Worm (Caenorhabditis elegans) whole organism, L4 larva: Measurements from ENCODE around the gene Y54G2A.72.

Source experiments
- R02D3.7 ChIP-seq: fragments of 150-350 bp; sonication (generic microtip); optimal IDR thresholded peaks from 3 replicates; lab custom pipeline; 2014; ENCODE audit warnings: missing biosample characterization, missing genetic modification characterization
- aha-1 ChIP-seq: fragments of 150-350 bp; peaks from one replicate; lab custom pipeline; 2014; ENCODE audit warnings: missing biosample characterization, missing genetic modification characterization
- ceh-20 ChIP-seq: fragments of 200-800 bp; sonication (Bioruptor generic); IDR thresholded peaks from 2 replicates; pipeline ENCODE4 v1.3.6; 2022; ENCODE audit warnings: missing genetic modification reagents, missing genetic modification characterization, missing compliant biosample characterization
- ceh-62 ChIP-seq: sonication (generic microtip); optimal IDR thresholded peaks from 2 replicates; lab custom pipeline; 2017; ENCODE audit warnings: missing biosample characterization, missing genetic modification characterization
- ces-1 ChIP-seq: fragments of 150-350 bp; sonication (generic microtip); optimal IDR thresholded peaks from 4 replicates; lab custom pipeline; 2014; ENCODE audit warnings: missing biosample characterization, missing genetic modification reagents, missing genetic modification characterization
- daf-16 ChIP-seq, 3 experiments: sonication (generic microtip); optimal IDR thresholded peaks; 2 replicates each; lab custom pipeline; 2016 to 2017; ENCODE audit warnings: missing genetic modification characterization in 3 of 3, missing genetic modification reagents in 3 of 3, mild to moderate bottlenecking in 2 of 3, missing compliant biosample characterization in 2 of 3, missing biosample characterization in 1 of 3, moderate library complexity in 1 of 3
- gei-8 ChIP-seq: fragments of 200-800 bp; sonication (Bioruptor generic); optimal IDR thresholded peaks from 2 replicates; lab custom pipeline; 2018; ENCODE audit warnings: mild to moderate bottlenecking, missing genetic modification characterization, missing compliant biosample characterization
- lin-13 ChIP-seq: fragments of 150-350 bp; optimal IDR thresholded peaks from 2 replicates; lab custom pipeline; 2014; ENCODE audit warnings: missing biosample characterization, missing genetic modification reagents, missing genetic modification characterization
- lin-29 ChIP-seq: fragments of 200-800 bp; sonication (Bioruptor generic); IDR thresholded peaks from 2 replicates; pipeline ENCODE4 v1.3.6; 2022; ENCODE audit warnings: missing genetic modification reagents, missing genetic modification characterization, missing compliant biosample characterization
- lsy-2 ChIP-seq, 2 experiments: fragments of 150-350 bp in 1 of 2; sonication (generic microtip) in 1 of 2; optimal IDR thresholded peaks; 2 replicates each; lab custom pipeline; 2014 to 2017; ENCODE audit warnings: missing biosample characterization in 2 of 2, missing genetic modification characterization in 2 of 2
- madf-5 ChIP-seq, 2 experiments: fragments of 200-800 bp; sonication (Bioruptor generic); IDR thresholded peaks; 2 replicates each; pipeline ENCODE4 v1.3.6; 2022; ENCODE audit warnings: missing compliant biosample characterization in 2 of 2, missing genetic modification characterization in 2 of 2
- nhr-28 ChIP-seq: fragments of 150-350 bp; optimal IDR thresholded peaks from 2 replicates; lab custom pipeline; 2014; ENCODE audit warnings: missing biosample characterization, missing genetic modification characterization
- nhr-41 ChIP-seq: fragments of 200-800 bp; sonication (Bioruptor generic); IDR thresholded peaks from 2 replicates; pipeline ENCODE4 v1.3.6; 2022; ENCODE audit warnings: missing genetic modification reagents, missing genetic modification characterization, missing compliant biosample characterization
- php-3 ChIP-seq: fragments of 200-800 bp; sonication (Bioruptor generic); IDR thresholded peaks from 2 replicates; pipeline ENCODE4 v1.3.6; 2022; ENCODE audit warnings: missing genetic modification reagents, missing genetic modification characterization, missing compliant biosample characterization
- pqm-1 ChIP-seq: sonication (generic microtip); optimal IDR thresholded peaks from 2 replicates; lab custom pipeline; 2017; ENCODE audit warnings: missing biosample characterization, missing genetic modification characterization
- rbr-2 ChIP-seq: sonication (generic microtip); optimal IDR thresholded peaks from 2 replicates; lab custom pipeline; 2016; ENCODE audit warnings: missing genotype, missing genetic modification characterization, missing compliant biosample characterization
- saeg-2 ChIP-seq: fragments of 200-800 bp; sonication (Bioruptor generic); IDR thresholded peaks from 2 replicates; pipeline ENCODE4 v1.3.6; 2022; ENCODE audit warnings: missing genetic modification reagents, missing genetic modification characterization, missing compliant biosample characterization
- set-16 ChIP-seq: fragments of 200-800 bp; sonication (Bioruptor generic); IDR thresholded peaks from 2 replicates; pipeline ENCODE4 v1.3.6; 2022; ENCODE audit warnings: missing genetic modification reagents, missing genetic modification characterization, missing compliant biosample characterization
- skn-1 ChIP-seq: fragments of 150-350 bp; optimal IDR thresholded peaks from 2 replicates; lab custom pipeline; 2014; ENCODE audit warnings: missing biosample characterization, missing genetic modification characterization
- zip-11 ChIP-seq: fragments of 200-800 bp; sonication (Bioruptor generic); IDR thresholded peaks from 2 replicates; pipeline ENCODE4 v1.3.6; 2022; ENCODE audit warnings: missing genetic modification characterization, missing compliant biosample characterization
- ztf-11 ChIP-seq: fragments of 150-350 bp; optimal IDR thresholded peaks from 2 replicates; lab custom pipeline; 2014; ENCODE audit warnings: missing biosample characterization, missing genetic modification characterization
- ztf-7 ChIP-seq: fragments of 150-350 bp; optimal IDR thresholded peaks from 2 replicates; lab custom pipeline; 2014; ENCODE audit warnings: missing biosample characterization, missing genetic modification characterization

Gene Y54G2A.72

DNA sequence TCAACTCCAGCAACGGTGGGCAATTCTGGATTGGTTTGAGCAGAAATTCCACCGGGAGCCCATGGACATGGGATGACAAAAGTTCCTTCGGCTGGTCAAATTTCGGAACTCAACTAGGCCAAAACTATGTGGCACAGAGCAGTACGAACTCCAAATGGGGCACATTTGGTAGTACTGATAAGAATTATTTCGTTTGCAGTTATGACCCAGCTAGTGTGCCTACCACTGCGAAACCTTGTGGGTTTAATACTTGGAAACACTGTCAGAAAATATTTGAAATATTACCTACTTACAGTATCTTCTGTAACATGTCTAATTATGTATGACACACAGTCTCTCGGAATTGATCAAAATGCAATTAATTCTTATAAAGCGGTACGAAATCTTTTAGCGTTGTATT lies 48.4 kb downstream of the Y54G2A.72 start:
- TF ChIP-seq gei-8 (GFP tag; lab: Kevin White, UChicago) = no peak
- no peak for TF ChIP-seq ztf-11
- TF ChIP-seq rbr-2 (tag; lab: Kevin White, UChicago) = no peak
- TF ChIP-seq daf-16 (GFP tag; optimal IDR thresholded peaks at IDR 0.05; lab: Kevin White, UChicago) = no peak
- peak; percentile 5 for TF ChIP-seq daf-16 (tag; optimal IDR thresholded peaks at IDR 0.05; lab: Kevin White, UChicago)
- TF ChIP-seq php-3 (GFP tag; lab: Robert Waterston, UW) = no peak
- TF ChIP-seq ztf-7 (tag; lab: Kevin White, UChicago) = no peak
- TF ChIP-seq nhr-28 (tag; lab: Kevin White, UChicago) = peak; percentile 5
- no peak for TF ChIP-seq R02D3.7
- TF ChIP-seq lsy-2 (tag; optimal IDR thresholded peaks at IDR 0.05; lab: Kevin White, UChicago) = no peak
- TF ChIP-seq ceh-20 = no peak
- no peak for TF ChIP-seq saeg-2 (GFP tag; lab: Robert Waterston, UW)
- TF ChIP-seq nhr-41 (GFP tag; lab: Robert Waterston, UW) = no peak
- TF ChIP-seq zip-11 (GFP tag; lab: Robert Waterston, UW) = no peak
- no peak for TF ChIP-seq lin-13 (GFP tag; lab: Kevin White, UChicago)
- no peak for TF ChIP-seq madf-5 (GFP tag; IDR thresholded peaks at IDR 0.05; lab: Robert Waterston, UW)
- no peak for TF ChIP-seq lin-29 (GFP tag; lab: Robert Waterston, UW)
- TF ChIP-seq aha-1 (tag; lab: Kevin White, UChicago) = peak; percentile 84
- TF ChIP-seq pqm-1 = peak; percentile 70
- TF ChIP-seq ceh-62 (tag; lab: Kevin White, UChicago) = no peak
- no peak for TF ChIP-seq set-16 (GFP tag; lab: Robert Waterston, UW)
- TF ChIP-seq skn-1 (tag; lab: Kevin White, UChicago) = no peak
- TF ChIP-seq ces-1 (GFP tag; lab: Kevin White, UChicago) = no peak
